Fruit fly (Drosophila melanogaster): Measurements from ENCODE around the gene Kaz.
A peak's percentile ranks its signal among the peaks of the same experiment; 100 is the strongest.

Kaz gene

dm6 chr3R:24809576-24810279, 20.0 kb downstream of the Kaz start (continued):
- TF ChIP-seq Neu2 (GFP tag; optimal IDR thresholded peaks at IDR 0.05; ENCODE audit: borderline replicate concordance) (no peak), CG1233 (GFP tag; optimal IDR thresholded peaks at IDR 0.05) (peak; percentile 74), CG34224 (GFP tag; IDR thresholded peaks at IDR 0.05; ENCODE audit: partially characterized antibody) (no peak), HHEX (GFP tag; optimal IDR thresholded peaks at IDR 0.05) (peak; percentile 67), CG15696 (tag; optimal IDR thresholded peaks at IDR 0.05) (peak; percentile 54), Gug (GFP tag; IDR thresholded peaks at IDR 0.05) (no peak), repo (GFP tag; optimal IDR thresholded peaks at IDR 0.05) (no peak), Pdp1 (GFP tag; optimal IDR thresholded peaks at IDR 0.05) (peak in 1 of 2 experiments; percentile 71), CG33557 (GFP tag; optimal IDR thresholded peaks at IDR 0.05) (peak; percentile 65), CG7357 (GFP tag; IDR thresholded peaks at IDR 0.05) (no peak), vvl (GFP tag; IDR thresholded peaks at IDR 0.05) (no peak), Blimp-1 (GFP tag; optimal IDR thresholded peaks at IDR 0.05) (no peak), CG14710 (tag; optimal IDR thresholded peaks at IDR 0.05) (peak; percentile 57), nom (GFP tag; optimal IDR thresholded peaks at IDR 0.05) (no peak), gfzf (GFP tag; optimal IDR thresholded peaks at IDR 0.05) (no peak), CG16815 (GFP tag; optimal IDR thresholded peaks at IDR 0.05) (no peak), cwo (GFP tag; optimal IDR thresholded peaks at IDR 0.05) (peak; percentile 45), chinmo (GFP tag; IDR thresholded peaks at IDR 0.05; ENCODE audit: partially characterized antibody) (0 out of 4 replicates have a peak, but pooled peaks have one; percentile 21), cad (GFP tag; optimal IDR thresholded peaks at IDR 0.05) (no peak), insv (GFP tag; optimal IDR thresholded peaks at IDR 0.05) (peak in 1 of 2 experiments; percentile 19), twi (tag; optimal IDR thresholded peaks at IDR 0.05) (no peak), maf-S (GFP tag; optimal IDR thresholded peaks at IDR 0.05) (no peak), CG15514 (GFP tag; optimal IDR thresholded peaks at IDR 0.05) (peak; percentile 74), zfh1 (GFP tag; IDR thresholded peaks at IDR 0.05) (no peak), gsb (GFP tag; IDR thresholded peaks at IDR 0.05) (no peak), CG31224 (GFP tag; IDR thresholded peaks at IDR 0.05) (no peak), kni (GFP tag; optimal IDR thresholded peaks at IDR 0.05) (peak; percentile 62), CG4820 (GFP tag; optimal IDR thresholded peaks at IDR 0.05) (no peak), Drgx (GFP tag; IDR thresholded peaks at IDR 0.05) (no peak), pho (GFP tag; optimal IDR thresholded peaks at IDR 0.05) (no peak), CG10543 (GFP tag; optimal IDR thresholded peaks at IDR 0.05) (peak; percentile 48), BtbVII (GFP tag; optimal IDR thresholded peaks at IDR 0.05) (peak; percentile 82), sqz (GFP tag; optimal IDR thresholded peaks at IDR 0.05) (no peak), exex (tag; optimal IDR thresholded peaks at IDR 0.05) (peak; percentile 90), CG13775 (GFP tag; optimal IDR thresholded peaks at IDR 0.05) (no peak), CG10274 (GFP tag; optimal IDR thresholded peaks at IDR 0.05) (peak; percentile 25), CG7963 (GFP tag; IDR thresholded peaks at IDR 0.05; ENCODE audit: partially characterized antibody) (no peak), HLH54F (GFP tag; optimal IDR thresholded peaks at IDR 0.05) (no peak), NfI (GFP tag; optimal IDR thresholded peaks at IDR 0.05) (no peak), CG2199 (GFP tag; IDR thresholded peaks at IDR 0.05) (no peak), CG12942 (GFP tag; optimal IDR thresholded peaks at IDR 0.05) (no peak), CG12769 (tag; optimal IDR thresholded peaks at IDR 0.05) (no peak), CG17612 (GFP tag; IDR thresholded peaks at IDR 0.05) (no peak), CG8290 (GFP tag; optimal IDR thresholded peaks at IDR 0.05) (no peak), CG8290 (tag; optimal IDR thresholded peaks at IDR 0.05) (no peak), da (GFP tag; optimal IDR thresholded peaks at IDR 0.05) (no peak), CG2202 (tag; optimal IDR thresholded peaks at IDR 0.05) (peak; percentile 53), CG18262 (tag; optimal IDR thresholded peaks at IDR 0.05) (no peak), bcd (GFP tag; optimal IDR thresholded peaks at IDR 0.05) (no peak)

All from whole organism, embryonic.